Worm (Caenorhabditis elegans): ENCODE results near the gene ceh-75.

DNA sequence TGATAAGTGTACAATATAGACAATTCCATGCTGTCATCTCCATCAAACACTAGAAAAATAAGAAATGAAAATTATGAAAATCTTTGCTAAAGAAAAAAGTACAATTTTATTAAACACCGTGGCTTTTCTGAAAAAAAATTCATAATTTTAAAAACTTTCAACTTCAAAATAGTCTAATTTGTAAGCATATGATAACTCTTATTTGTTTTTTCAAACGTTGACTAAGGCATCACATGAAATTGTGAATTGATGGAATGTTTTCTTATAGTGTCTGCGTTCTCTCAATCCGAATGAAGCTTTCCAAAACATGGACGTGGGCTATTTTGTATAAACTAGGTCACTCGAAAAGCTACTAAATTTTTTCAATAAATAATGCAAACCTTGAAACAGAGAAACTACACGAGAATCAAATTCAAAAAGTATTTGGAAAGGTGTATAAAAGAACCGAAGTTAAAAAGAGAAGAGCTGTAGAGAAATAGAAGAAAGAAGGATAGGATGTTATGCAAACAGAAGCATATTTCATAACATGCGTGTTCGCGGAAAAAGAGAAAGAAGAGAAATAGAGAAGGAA is 35.1 kb upstream of the ceh-75 start, which contains the start of gene clp-9:
- TF ChIP-seq snpc-4 (tag; optimal IDR thresholded peaks at IDR 0.05) = no peak
- no peak for TF ChIP-seq ceh-82 (tag; optimal IDR thresholded peaks at IDR 0.05)
- no peak for TF ChIP-seq zag-1 (tag; optimal IDR thresholded peaks at IDR 0.05)
- no peak for TF ChIP-seq ama-1 (optimal IDR thresholded peaks at IDR 0.05)
- no peak for TF ChIP-seq ztf-11 (tag; optimal IDR thresholded peaks at IDR 0.05)
- TF ChIP-seq R02D3.7 (tag; optimal IDR thresholded peaks at IDR 0.05) = no peak
- no peak for TF ChIP-seq skn-1 (tag; optimal IDR thresholded peaks at IDR 0.05)
- TF ChIP-seq nhr-23 (tag; optimal IDR thresholded peaks at IDR 0.05) = no peak
